Fruit fly (Drosophila melanogaster) whole organism, embryonic: Measurements from ENCODE around the gene Txl.

Experiments used
- BEAF-32 ChIP-seq: fragments of 200-800 bp; sonication (Bioruptor generic); optimal IDR thresholded peaks from 3 replicates; lab custom pipeline; 2017; ENCODE audit warnings: missing biosample characterization, missing genetic modification characterization, mild to moderate bottlenecking, moderate library complexity, missing genetic modification reagents
- CG10209 ChIP-seq: fragments of 200-800 bp; sonication (Bioruptor generic); optimal IDR thresholded peaks from 3 replicates; lab custom pipeline; 2017; ENCODE audit warnings: missing biosample characterization, mild to moderate bottlenecking, missing genetic modification characterization, missing genetic modification reagents
- CG43689 ChIP-seq: fragments of 200-800 bp; sonication (Bioruptor generic); IDR thresholded peaks from 2 replicates; pipeline ENCODE4 v1.3.6; 2022; ENCODE audit warnings: missing biosample characterization, missing genetic modification characterization
- Hand ChIP-seq: fragments of 200-800 bp; sonication (Bioruptor generic); optimal IDR thresholded peaks from 2 replicates; lab custom pipeline; 2017; ENCODE audit warnings: mild to moderate bottlenecking, missing biosample characterization, missing genetic modification reagents, missing genetic modification characterization
- PHDP ChIP-seq: fragments of 200-800 bp; sonication (Bioruptor generic); optimal IDR thresholded peaks from 3 replicates; lab custom pipeline; 2018; ENCODE audit warnings: missing biosample characterization, mild to moderate bottlenecking, missing genetic modification characterization, moderate library complexity
- lab ChIP-seq: fragments of 200-800 bp; sonication (Bioruptor generic); optimal IDR thresholded peaks from 3 replicates; lab custom pipeline; 2017; ENCODE audit warnings: missing biosample characterization, missing genetic modification characterization, mild to moderate bottlenecking, moderate library complexity, missing genetic modification reagents
- onecut ChIP-seq: fragments of 200-800 bp; sonication (Bioruptor generic); IDR thresholded peaks from 2 replicates; pipeline ENCODE4 v1.3.6; 2022; ENCODE audit warnings: missing biosample characterization, missing genetic modification characterization
- tll ChIP-seq, 2 experiments: fragments of 200-800 bp in 1 of 2; fragments of >200 bp in 1 of 2; sonication (Bioruptor generic) in 1 of 2; optimal IDR thresholded peaks; 2 replicates each; lab custom pipeline; 2017 to 2019; ENCODE audit warnings: missing biosample characterization in 2 of 2, missing genetic modification characterization in 2 of 2, mild to moderate bottlenecking in 1 of 2, moderate library complexity in 1 of 2
- tup ChIP-seq: fragments of 200-800 bp; sonication (Bioruptor generic); optimal IDR thresholded peaks from 2 replicates; lab custom pipeline; 2016; ENCODE audit warnings: missing biosample characterization, mild to moderate bottlenecking, missing genetic modification characterization, moderate library complexity
- wek ChIP-seq: fragments of 200-800 bp; sonication (Bioruptor generic); optimal IDR thresholded peaks from 3 replicates; lab custom pipeline; 2018; ENCODE audit warnings: missing biosample characterization, mild to moderate bottlenecking, missing genetic modification characterization, moderate library complexity

DNA sequence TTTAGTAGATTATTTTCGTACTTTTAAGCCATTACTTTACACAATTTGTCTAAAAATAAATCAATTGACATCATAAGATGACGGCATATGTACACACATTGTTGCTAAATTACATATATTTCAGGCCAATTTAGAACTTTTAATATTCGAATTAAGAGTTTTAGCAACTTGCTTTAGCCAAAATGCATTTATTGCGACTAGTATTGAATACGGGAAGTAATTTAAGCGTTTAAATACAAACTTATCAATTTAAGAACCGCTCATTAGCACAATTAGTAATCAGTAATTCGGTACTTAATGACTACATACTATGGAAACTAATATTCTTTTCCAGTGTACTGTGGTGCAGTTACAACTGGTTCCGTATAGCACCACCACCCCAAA, 43.5 kb downstream of the Txl start:
- TF ChIP-seq wek (GFP tag; lab: Kevin White, UChicago): no peak
- no peak for TF ChIP-seq PHDP
- TF ChIP-seq tup (GFP tag; lab: Kevin White, UChicago): no peak
- TF ChIP-seq lab (GFP tag; lab: Kevin White, UChicago): no peak
- no peak for TF ChIP-seq onecut
- peak; percentile 4 for TF ChIP-seq CG10209
- TF ChIP-seq Hand (GFP tag; lab: Kevin White, UChicago): no peak
- no peak for TF ChIP-seq tll (GFP tag; optimal IDR thresholded peaks at IDR 0.05; lab: Kevin White, UChicago)
- no peak for TF ChIP-seq BEAF-32 (GFP tag; lab: Kevin White, UChicago)
- no peak for TF ChIP-seq CG43689 (GFP tag; lab: Robert Waterston, UW)
